Worm (Caenorhabditis elegans): Measurements from ENCODE around the gene ugt-64.
"Not testable (repeated sequence)": the region's sequence is repeated elsewhere in the genome, so short reads cannot be mapped to it uniquely, and the experiment has no call there.

ugt-64 gene

DNA sequence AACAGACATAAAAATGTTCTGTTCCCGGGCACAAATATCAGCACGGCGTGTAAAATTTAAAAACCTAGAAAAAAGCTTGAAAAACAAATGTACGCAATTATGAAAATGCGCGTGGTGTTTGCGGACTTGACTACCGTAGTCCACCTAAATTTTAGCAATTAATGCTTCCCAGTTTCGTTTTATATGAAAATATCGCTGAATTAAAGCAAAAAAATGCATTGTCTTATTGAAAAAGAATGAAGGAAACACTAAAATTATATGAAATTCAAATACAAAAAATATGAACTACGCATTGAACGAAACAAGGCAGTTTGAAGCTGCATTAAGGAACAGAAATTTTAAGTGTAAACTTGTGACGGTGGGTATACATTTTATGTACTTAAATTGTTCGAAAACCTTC, at the start of gene ugt-64:
Gene ugt-64 (minus strand): TSS at position 101 of the 400 bp plus-strand sequence.
- TF ChIP-seq sem-4, lsy-2, nhr-10 (tag; optimal IDR thresholded peaks at IDR 0.05): not testable (repeated sequence)

ce11 chrV:3554869-3555268, 48.7 kb upstream of the ugt-64 start, which contains the start of gene grl-29:
TSS of gene grl-29 (minus strand) at chrV:3555236.
- no peak for TF ChIP-seq nhr-23 (tag; optimal IDR thresholded peaks at IDR 0.05)

ce11 chrV:3552740-3553469, 46.8 kb upstream of the ugt-64 start, which contains the start of gene T24A6.20:
TSS of gene T24A6.20 (plus strand) at chrV:3553134.
- no peak for TF ChIP-seq aly-2 (tag; optimal IDR thresholded peaks at IDR 0.05)
- no peak for TF ChIP-seq nhr-11 (tag; optimal IDR thresholded peaks at IDR 0.05)
- TF ChIP-seq lin-39 (tag; optimal IDR thresholded peaks at IDR 0.05), result no peak
- TF ChIP-seq snpc-4 (tag; optimal IDR thresholded peaks at IDR 0.05), result no peak
- no peak for TF ChIP-seq sma-9 (GFP tag; optimal IDR thresholded peaks at IDR 0.05)
- no peak for TF ChIP-seq sma-9 (tag; optimal IDR thresholded peaks at IDR 0.05)
- TF ChIP-seq lsy-2 (tag; optimal IDR thresholded peaks at IDR 0.05), result no peak
- no peak for TF ChIP-seq ceh-16 (tag; optimal IDR thresholded peaks at IDR 0.05)
- TF ChIP-seq unc-55 (GFP tag; optimal IDR thresholded peaks at IDR 0.05), result no peak

DNA sequence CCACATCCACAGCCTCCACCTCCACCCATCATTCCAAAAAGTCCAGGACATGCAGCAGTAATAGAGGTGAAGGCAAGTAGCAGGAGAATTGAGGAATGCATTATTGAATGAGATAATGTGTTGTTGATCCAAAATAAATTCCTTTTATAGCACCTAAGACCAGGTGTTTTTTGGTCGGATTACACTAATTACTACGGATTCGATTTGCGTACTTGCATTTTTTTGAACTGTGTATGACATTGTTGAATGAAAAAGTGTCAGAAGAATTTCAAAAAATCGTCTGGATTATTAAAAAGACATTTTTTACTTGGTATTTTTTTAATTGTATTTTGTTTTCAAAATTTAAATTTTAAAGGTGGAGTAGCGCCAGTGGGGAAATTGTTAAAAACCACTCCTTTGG, 45.6 kb upstream of the ugt-64 start, which contains the start of gene grl-28:
Gene grl-28 (minus strand): TSS at position 101 of the 400 bp plus-strand sequence.
- TF ChIP-seq mab-5 (tag; optimal IDR thresholded peaks at IDR 0.05) (no peak), elt-3 (tag; optimal IDR thresholded peaks at IDR 0.05) (no peak), unc-39 (tag; optimal IDR thresholded peaks at IDR 0.05) (no peak)

DNA sequence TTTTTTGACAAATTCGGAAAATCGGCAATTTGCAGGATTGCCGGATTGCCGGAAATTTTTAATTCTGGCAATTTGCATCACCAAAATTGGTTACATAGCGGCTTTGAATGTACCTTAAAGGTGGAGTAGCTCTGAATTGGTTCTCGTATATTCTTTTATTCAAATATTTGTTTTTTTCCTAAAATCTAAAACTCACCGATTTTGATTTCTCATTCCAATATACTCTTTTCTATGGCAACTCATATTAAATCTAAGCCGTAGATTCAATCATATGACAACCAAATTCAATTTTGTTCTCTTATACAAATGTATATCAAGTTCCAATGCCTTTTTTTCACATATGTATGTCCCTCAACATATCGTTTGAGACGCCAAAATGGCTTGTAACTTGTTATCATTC, 43.4 kb upstream of the ugt-64 start, which contains the start of gene sri-21:
Gene sri-21 (plus strand): TSS at position 301 of the 400 bp plus-strand sequence.
- no peak for TF ChIP-seq lsy-2 (tag; optimal IDR thresholded peaks at IDR 0.05)
- no peak for TF ChIP-seq lin-11 (tag; optimal IDR thresholded peaks at IDR 0.05)
- TF ChIP-seq unc-39 (tag; optimal IDR thresholded peaks at IDR 0.05), result no peak
- no peak for TF ChIP-seq ztf-11 (tag; optimal IDR thresholded peaks at IDR 0.05)
- no peak for TF ChIP-seq aly-2 (tag; optimal IDR thresholded peaks at IDR 0.05)
- TF ChIP-seq ama-1 (optimal IDR thresholded peaks at IDR 0.05), result no peak
- TF ChIP-seq ZK546.5 (tag; optimal IDR thresholded peaks at IDR 0.05), result no peak
- no peak for TF ChIP-seq ceh-16 (tag; optimal IDR thresholded peaks at IDR 0.05)
- TF ChIP-seq nhr-11 (tag; optimal IDR thresholded peaks at IDR 0.05), result no peak
- no peak for TF ChIP-seq unc-62 (GFP tag; optimal IDR thresholded peaks at IDR 0.05)
- TF ChIP-seq C34F6.9 (tag; optimal IDR thresholded peaks at IDR 0.05), result no peak
- TF ChIP-seq zag-1 (tag; optimal IDR thresholded peaks at IDR 0.05), result no peak
- TF ChIP-seq nhr-25 (tag; optimal IDR thresholded peaks at IDR 0.05), result no peak
- TF ChIP-seq alr-1 (tag; optimal IDR thresholded peaks at IDR 0.05), result no peak

ce11 chrV:3548798-3549197, 42.6 kb upstream of the ugt-64 start, which contains the start of gene srw-130:
TSS of gene srw-130 (minus strand) at chrV:3548898.
- TF ChIP-seq mab-5 (tag; optimal IDR thresholded peaks at IDR 0.05) (no peak), nhr-11 (tag; optimal IDR thresholded peaks at IDR 0.05) (no peak), lin-13 (GFP tag; optimal IDR thresholded peaks at IDR 0.05) (no peak), alr-1 (tag; optimal IDR thresholded peaks at IDR 0.05) (no peak), ceh-16 (tag; optimal IDR thresholded peaks at IDR 0.05) (no peak), unc-62 (GFP tag; optimal IDR thresholded peaks at IDR 0.05) (no peak), nhr-129 (tag; optimal IDR thresholded peaks at IDR 0.05) (no peak), peb-1 (tag; optimal IDR thresholded peaks at IDR 0.05) (no peak)

DNA sequence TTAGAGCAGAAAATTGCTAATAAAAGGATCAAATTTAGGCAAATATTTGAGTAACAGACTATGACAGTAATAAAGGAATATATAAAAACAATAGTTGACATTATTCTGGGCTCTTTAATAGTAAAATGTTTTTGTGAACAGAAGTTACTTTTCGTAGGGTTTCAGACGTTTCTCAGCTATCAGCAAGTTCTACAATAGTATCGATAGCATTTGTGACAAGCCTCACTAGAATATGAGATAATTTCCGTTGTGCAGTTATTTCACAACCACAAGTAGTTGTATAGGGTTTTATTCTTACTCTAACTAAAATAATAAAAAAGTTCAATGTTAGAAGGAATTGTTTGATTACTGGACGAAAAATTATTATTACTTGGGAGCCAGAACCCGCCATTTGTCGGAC, 40.4 kb upstream of the ugt-64 start, which contains the start of gene srbc-68:
Gene srbc-68 (minus strand): TSS at position 101 of the 400 bp plus-strand sequence.
- no peak for TF ChIP-seq ceh-82 (tag; optimal IDR thresholded peaks at IDR 0.05)
- no peak for TF ChIP-seq unc-62 (GFP tag; optimal IDR thresholded peaks at IDR 0.05)
- no peak for TF ChIP-seq ztf-11 (tag; optimal IDR thresholded peaks at IDR 0.05)
- no peak for TF ChIP-seq sma-3 (GFP tag; optimal IDR thresholded peaks at IDR 0.05)
- TF ChIP-seq crh-2 (tag; optimal IDR thresholded peaks at IDR 0.05), result no peak
- TF ChIP-seq alr-1 (tag; optimal IDR thresholded peaks at IDR 0.05), result no peak
- TF ChIP-seq mbf-1 (tag; optimal IDR thresholded peaks at IDR 0.05), result no peak
- TF ChIP-seq nhr-23 (tag; optimal IDR thresholded peaks at IDR 0.05), result no peak
- no peak for TF ChIP-seq nhr-129 (tag; optimal IDR thresholded peaks at IDR 0.05)
- no peak for TF ChIP-seq lsy-2 (tag; optimal IDR thresholded peaks at IDR 0.05)
- no peak for TF ChIP-seq aly-2 (tag; optimal IDR thresholded peaks at IDR 0.05)
- no peak for TF ChIP-seq peb-1 (tag; optimal IDR thresholded peaks at IDR 0.05)
- no peak for TF ChIP-seq F13H6.1 (tag; optimal IDR thresholded peaks at IDR 0.05)
- TF ChIP-seq ZK546.5 (tag; optimal IDR thresholded peaks at IDR 0.05), result no peak
- no peak for TF ChIP-seq ztf-4 (tag; optimal IDR thresholded peaks at IDR 0.05)
- no peak for TF ChIP-seq lin-13 (GFP tag; optimal IDR thresholded peaks at IDR 0.05)
- no peak for TF ChIP-seq egl-27 (tag; optimal IDR thresholded peaks at IDR 0.05)

Measured in whole organism, L2 larva.